Worm (Caenorhabditis elegans): Measurements from ENCODE around the gene C11E4.7.
"Not testable (repeated sequence)": the region's sequence is repeated elsewhere in the genome, so short reads cannot be mapped to it uniquely, and the experiment has no call there.

DNA sequence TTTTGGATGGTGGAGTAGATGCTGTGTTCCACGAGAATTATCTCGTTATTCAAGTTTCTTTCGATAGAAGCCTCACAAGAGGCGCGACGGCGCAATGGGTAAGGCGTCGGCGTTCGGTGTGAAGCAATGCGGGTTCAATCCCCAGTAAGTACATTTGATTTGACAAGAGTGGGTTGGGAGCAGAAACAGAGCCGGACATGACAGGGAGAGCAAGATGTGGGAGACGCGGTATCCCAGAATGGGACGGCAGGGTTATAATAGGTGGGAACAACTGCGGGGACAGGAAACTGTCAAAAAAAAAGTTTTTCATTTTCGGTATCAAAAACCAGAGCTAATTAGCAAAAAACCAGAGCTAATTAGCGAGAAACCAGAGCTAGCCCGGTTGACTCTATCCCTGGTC, 10.1 kb downstream of the C11E4.7 start:
- TF ChIP-seq zag-1 (tag; optimal IDR thresholded peaks at IDR 0.05); nhr-237 (tag; optimal IDR thresholded peaks at IDR 0.05); pha-4 (GFP tag; IDR thresholded peaks at IDR 0.05); pha-4 (tag; optimal IDR thresholded peaks at IDR 0.05): not testable (repeated sequence)
